Worm (Caenorhabditis elegans) whole organism, L3 larva: ENCODE measurements around the gene ZK836.3.

Experiments used
- aly-2 ChIP-seq: fragments of 150-350 bp; optimal IDR thresholded peaks from 2 replicates; lab custom pipeline; 2014; ENCODE audit warnings: missing biosample characterization, missing genetic modification characterization
- elt-1 ChIP-seq: fragments of 150-350 bp; optimal IDR thresholded peaks from 2 replicates; lab custom pipeline; 2014; ENCODE audit warnings: missing biosample characterization, missing genetic modification characterization
- elt-3 ChIP-seq, 3 experiments: fragments of 150-350 bp in 1 of 3; sonication (generic microtip) in 2 of 3; optimal IDR thresholded peaks; 2 replicates in 2 of 3; 4 replicates in 1 of 3; lab custom pipeline; 2014 to 2017; ENCODE audit warnings: missing biosample characterization in 3 of 3, missing genetic modification characterization in 3 of 3
- jun-1 ChIP-seq: fragments of 150-350 bp; optimal IDR thresholded peaks from 2 replicates; lab custom pipeline; 2014; ENCODE audit warnings: missing biosample characterization, missing genetic modification reagents, missing genetic modification characterization
- pha-4 ChIP-seq: fragments of 150-350 bp; optimal IDR thresholded peaks from 2 replicates; lab custom pipeline; 2014; ENCODE audit warnings: missing biosample characterization, missing genetic modification reagents, missing genetic modification characterization
- snpc-4 ChIP-seq: fragments of 150-350 bp; optimal IDR thresholded peaks from 2 replicates; lab custom pipeline; 2014; ENCODE audit warnings: missing biosample characterization, missing genetic modification characterization
- ztf-11 ChIP-seq: fragments of 150-350 bp; optimal IDR thresholded peaks from 2 replicates; lab custom pipeline; 2014; ENCODE audit warnings: missing biosample characterization, missing genetic modification characterization

ce11 chrV:12162220-12162619 lies 33.5 kb downstream of the ZK836.3 start, which contains the start of gene C27A7.5:
- no peak for TF ChIP-seq aly-2 (tag; lab: Kevin White, UChicago)
- TF ChIP-seq ztf-11, result no peak
- no peak for TF ChIP-seq jun-1 (tag; lab: Kevin White, UChicago)
- no peak for TF ChIP-seq elt-3 (tag; optimal IDR thresholded peaks at IDR 0.05; lab: Kevin White, UChicago)
- TF ChIP-seq pha-4 (tag; lab: Kevin White, UChicago), result no peak
- no peak for TF ChIP-seq elt-1
- TF ChIP-seq snpc-4 (tag; lab: Kevin White, UChicago), result no peak
